Fruit fly (Drosophila melanogaster): ENCODE results near the gene CG4390.
A peak's percentile ranks its signal among the peaks of the same experiment; 100 is the strongest.

CG4390 gene

dm6 chr3R:20008372-20009051, 51.0 kb downstream of the CG4390 start, which contains the start of the genes Hs6st and MED25 (continued):
- TF ChIP-seq E2f1 (GFP tag; IDR thresholded peaks at IDR 0.05): peak; percentile 37; the same call in 1 of the 2 replicates
- TF ChIP-seq CG8765 (GFP tag; IDR thresholded peaks at IDR 0.05): no peak; the same call in 1 of the 2 replicates
- TF ChIP-seq ci (GFP tag; IDR thresholded peaks at IDR 0.05): peak; percentile 29; the same call in 2 of the 3 replicates
- TF ChIP-seq CG9609 (GFP tag; optimal IDR thresholded peaks at IDR 0.05): no peak
- TF ChIP-seq CG10959 (GFP tag; IDR thresholded peaks at IDR 0.05): peak; percentile 29; the same call in 1 of the 2 replicates
- TF ChIP-seq Dfd (GFP tag; optimal IDR thresholded peaks at IDR 0.05): no peak
- TF ChIP-seq disco-r (GFP tag; optimal IDR thresholded peaks at IDR 0.05): no peak
- TF ChIP-seq CG7928 (GFP tag; optimal IDR thresholded peaks at IDR 0.05): peak; percentile 93
- no peak for TF ChIP-seq ken (GFP tag; IDR thresholded peaks at IDR 0.05)
- no peak for TF ChIP-seq CG3065 (GFP tag; optimal IDR thresholded peaks at IDR 0.05)
- peak; percentile 43 for TF ChIP-seq CG18764 (GFP tag; optimal IDR thresholded peaks at IDR 0.05)
- TF ChIP-seq ems (GFP tag; optimal IDR thresholded peaks at IDR 0.05): no peak
- TF ChIP-seq hth (optimal IDR thresholded peaks at IDR 0.05): no peak
- no peak for TF ChIP-seq z (GFP tag; IDR thresholded peaks at IDR 0.05)
- no peak for TF ChIP-seq nom (GFP tag; optimal IDR thresholded peaks at IDR 0.05)
- no peak for TF ChIP-seq Trl (optimal IDR thresholded peaks at IDR 0.05)
- no peak for TF ChIP-seq Trl (GFP tag; optimal IDR thresholded peaks at IDR 0.05)
- TF ChIP-seq Dek (tag; optimal IDR thresholded peaks at IDR 0.05): no peak
- TF ChIP-seq ac (GFP tag; optimal IDR thresholded peaks at IDR 0.05): no peak
- no peak for TF ChIP-seq fru (optimal IDR thresholded peaks at IDR 0.05)
- TF ChIP-seq CG10543 (GFP tag; optimal IDR thresholded peaks at IDR 0.05): peak; percentile 77
- peak; percentile 41 for TF ChIP-seq CG13775 (GFP tag; optimal IDR thresholded peaks at IDR 0.05)
- no peak for TF ChIP-seq CG12236 (GFP tag; optimal IDR thresholded peaks at IDR 0.05)
- TF ChIP-seq CG7745 (tag; optimal IDR thresholded peaks at IDR 0.05): no peak
- TF ChIP-seq Hr51 (GFP tag; optimal IDR thresholded peaks at IDR 0.05): no peak
- TF ChIP-seq CG30020 (tag; optimal IDR thresholded peaks at IDR 0.05): peak; percentile 40
- no peak for TF ChIP-seq croc (GFP tag; conservative IDR thresholded peaks at IDR 0.05)
- no peak for TF ChIP-seq Drgx (GFP tag; IDR thresholded peaks at IDR 0.05)
- no peak for TF ChIP-seq p53 (GFP tag; optimal IDR thresholded peaks at IDR 0.05)
- TF ChIP-seq CG4617 (GFP tag; optimal IDR thresholded peaks at IDR 0.05; ENCODE audit: borderline replicate concordance): peak; percentile 25
- no peak for TF ChIP-seq CG10209 (GFP tag; optimal IDR thresholded peaks at IDR 0.05)
- no peak for TF ChIP-seq CG16815 (GFP tag; optimal IDR thresholded peaks at IDR 0.05)
- TF ChIP-seq vvl (GFP tag; IDR thresholded peaks at IDR 0.05): peak; percentile 40
- no peak for TF ChIP-seq corto (GFP tag; optimal IDR thresholded peaks at IDR 0.05)
- TF ChIP-seq bab2 (GFP tag; optimal IDR thresholded peaks at IDR 0.05): no peak
- TF ChIP-seq sima (GFP tag; optimal IDR thresholded peaks at IDR 0.05): no peak
- no peak for TF ChIP-seq Atf3 (GFP tag; optimal IDR thresholded peaks at IDR 0.05)
- no peak for TF ChIP-seq CG9876 (GFP tag; optimal IDR thresholded peaks at IDR 0.05)
- TF ChIP-seq lbe (GFP tag; optimal IDR thresholded peaks at IDR 0.05): no peak
- peak; percentile 63 for TF ChIP-seq CG3995 (GFP tag; optimal IDR thresholded peaks at IDR 0.05)
- 0 out of 3 replicates have a peak, but pooled peaks have one; percentile 32 for TF ChIP-seq C15 (GFP tag; IDR thresholded peaks at IDR 0.05)
- TF ChIP-seq CG7357 (GFP tag; IDR thresholded peaks at IDR 0.05): no peak
- TF ChIP-seq abd-A (tag; optimal IDR thresholded peaks at IDR 0.05): no peak
- TF ChIP-seq tup (GFP tag; optimal IDR thresholded peaks at IDR 0.05): no peak
- TF ChIP-seq CG12104 (GFP tag; optimal IDR thresholded peaks at IDR 0.05): peak; percentile 70
- no peak for TF ChIP-seq NC2β (GFP tag; optimal IDR thresholded peaks at IDR 0.05)
- no peak for TF ChIP-seq CG1602 (GFP tag; optimal IDR thresholded peaks at IDR 0.05)
- no peak for TF ChIP-seq Ssrp (tag; optimal IDR thresholded peaks at IDR 0.05)
- TF ChIP-seq onecut (GFP tag; IDR thresholded peaks at IDR 0.05): peak; percentile 46; the same call in 1 of the 2 replicates
- TF ChIP-seq CG6791 (GFP tag; IDR thresholded peaks at IDR 0.05; ENCODE audit: partially characterized antibody): peak; percentile 71
- TF ChIP-seq slou (GFP tag; optimal IDR thresholded peaks at IDR 0.05): no peak
